Fruit fly (Drosophila melanogaster) ovary, adult (tissue): ENCODE results near the gene sinu.
A peak's percentile ranks its signal among the peaks of the same experiment; 100 is the strongest.

Experiments
- CG17801 ChIP-seq: fragments of 200-800 bp; optimal IDR thresholded peaks from 2 replicates; lab custom pipeline; 2019; ENCODE audit warnings: missing biosample characterization, mild to moderate bottlenecking, missing genetic modification characterization, moderate library complexity; ENCODE audit not compliant: partially characterized antibody

Gene sinu

dm6 chr3L:5561341-5561740, at the start of gene sinu:
sinu (minus strand) TSS chr3L:5561598.
- no peak for TF ChIP-seq CG17801 (GFP tag; lab: Kevin White, UChicago)

- TF ChIP-seq CG17801 (GFP tag; lab: Kevin White, UChicago) = peak; percentile 7
Measured at dm6 chr3L:5610582-5610981, 49.2 kb upstream of the sinu start.

dm6 chr3L:5609493-5609892, 48.1 kb upstream of the sinu start:
- TF ChIP-seq CG17801 (GFP tag; lab: Kevin White, UChicago) = no peak

dm6 chr3L:5608786-5609370, 47.5 kb upstream of the sinu start:
- TF ChIP-seq CG17801 (GFP tag; lab: Kevin White, UChicago) = no peak

dm6 chr3L:5608128-5608527, 46.7 kb upstream of the sinu start, which contains the start of gene Eaf6:
Eaf6 (minus strand) TSS chr3L:5608300.
- no peak for TF ChIP-seq CG17801 (GFP tag; lab: Kevin White, UChicago)

dm6 chr3L:5604490-5604889, 43.1 kb upstream of the sinu start, which contains the start of gene mthl2:
mthl2 (plus strand) TSS chr3L:5604790.
- no peak for TF ChIP-seq CG17801 (GFP tag; lab: Kevin White, UChicago)

- TF ChIP-seq CG17801 (GFP tag; lab: Kevin White, UChicago) = no peak
Measured at dm6 chr3L:5603860-5604415, 42.5 kb upstream of the sinu start, which contains the start of gene TM9SF3. TM9SF3 (minus strand) TSS chr3L:5603979.

dm6 chr3L:5599592-5599991, 38.2 kb upstream of the sinu start, which contains the start of gene CG10591:
CG10591 (minus strand) TSS chr3L:5599692.
- TF ChIP-seq CG17801 (GFP tag; lab: Kevin White, UChicago) = no peak

- no peak for TF ChIP-seq CG17801 (GFP tag; lab: Kevin White, UChicago)
Measured at dm6 chr3L:5594853-5595593, 33.6 kb upstream of the sinu start, which contains the start of the genes Alp10 and Alp9. Alp10 (minus strand) TSS chr3L:5595272. Alp9 (plus strand) TSS chr3L:5595542.

dm6 chr3L:5594163-5594715, 32.8 kb upstream of the sinu start:
- no peak for TF ChIP-seq CG17801 (GFP tag; lab: Kevin White, UChicago)

dm6 chr3L:5592437-5592836, 31.0 kb upstream of the sinu start, which contains the start of gene spo:
spo (minus strand) TSS chr3L:5592571.
- no peak for TF ChIP-seq CG17801 (GFP tag; lab: Kevin White, UChicago)

- peak; percentile 75 for TF ChIP-seq CG17801 (GFP tag; lab: Kevin White, UChicago)
Measured at dm6 chr3L:5583295-5583707, 21.9 kb upstream of the sinu start.

- TF ChIP-seq CG17801 (GFP tag; lab: Kevin White, UChicago) = no peak
Measured at dm6 chr3L:5581542-5581941, 20.1 kb upstream of the sinu start.

dm6 chr3L:5580490-5581116, 19.2 kb upstream of the sinu start:
- TF ChIP-seq CG17801 (GFP tag; lab: Kevin White, UChicago) = no peak

- no peak for TF ChIP-seq CG17801 (GFP tag; lab: Kevin White, UChicago)
Measured at dm6 chr3L:5579762-5580161, 18.4 kb upstream of the sinu start.
